Fruit fly (Drosophila melanogaster) whole organism, adult: ENCODE measurements around the gene CG16978.
A peak's percentile ranks its signal among the peaks of the same experiment; 100 is the strongest.

ENCODE experiments used
- CG11617 ChIP-seq: fragments of 200-800 bp; sonication (Bioruptor generic); optimal IDR thresholded peaks from 2 replicates; lab custom pipeline; 2017; ENCODE audit warnings: mild to moderate bottlenecking, missing biosample characterization, missing genetic modification reagents, missing genetic modification characterization
- CG12768 ChIP-seq: fragments of 200-800 bp; sonication (Bioruptor generic); optimal IDR thresholded peaks from 2 replicates; lab custom pipeline; 2017; ENCODE audit warnings: missing biosample characterization, missing genetic modification characterization, mild to moderate bottlenecking, moderate library complexity, missing genetic modification reagents
- CG14711 ChIP-seq: fragments of 200-800 bp; sonication (Bioruptor generic); optimal IDR thresholded peaks from 2 replicates; lab custom pipeline; 2018; ENCODE audit warnings: missing biosample characterization, mild to moderate bottlenecking, missing genetic modification characterization, moderate library complexity
- CG1620 ChIP-seq: fragments of 200-800 bp; sonication (Bioruptor generic); optimal IDR thresholded peaks from 2 replicates; lab custom pipeline; 2016; ENCODE audit warnings: missing biosample characterization, missing genetic modification characterization
- CG33017 ChIP-seq: fragments of 200-800 bp; sonication (Bioruptor generic); optimal IDR thresholded peaks from 2 replicates; lab custom pipeline; 2018; ENCODE audit warnings: missing biosample characterization, mild to moderate bottlenecking, missing genetic modification characterization, moderate library complexity
- CG5204 ChIP-seq: fragments of 200-800 bp; sonication (Bioruptor generic); optimal IDR thresholded peaks from 2 replicates; lab custom pipeline; 2016; ENCODE audit warnings: missing biosample characterization, missing genetic modification characterization
- CG7045 ChIP-seq: fragments of 200-800 bp; sonication (Bioruptor generic); optimal IDR thresholded peaks from 2 replicates; lab custom pipeline; 2017; ENCODE audit warnings: missing biosample characterization, mild to moderate bottlenecking, missing genetic modification characterization
- CG7101 ChIP-seq: fragments of 200-800 bp; sonication (Bioruptor generic); optimal IDR thresholded peaks from 2 replicates; lab custom pipeline; 2018; ENCODE audit warnings: missing biosample characterization, mild to moderate bottlenecking, missing genetic modification characterization, moderate library complexity
- Clk ChIP-seq: fragments of 200-800 bp; sonication (Bioruptor generic); optimal IDR thresholded peaks from 2 replicates; lab custom pipeline; 2017; ENCODE audit warnings: missing biosample characterization, missing genetic modification characterization
- Crg-1 ChIP-seq: fragments of 200-800 bp; sonication (Bioruptor generic); optimal IDR thresholded peaks from 2 replicates; lab custom pipeline; 2016; ENCODE audit warnings: missing biosample characterization, missing genetic modification characterization
- Hr96 ChIP-seq: fragments of 200-800 bp; sonication (Bioruptor generic); optimal IDR thresholded peaks from 2 replicates; lab custom pipeline; 2016; ENCODE audit warnings: missing biosample characterization, missing genetic modification characterization
- Mnt ChIP-seq: fragments of 200-800 bp; sonication (Bioruptor generic); optimal IDR thresholded peaks from 2 replicates; lab custom pipeline; 2016; ENCODE audit warnings: missing biosample characterization, mild to moderate bottlenecking, missing genetic modification characterization
- bab1 ChIP-seq: fragments of 200-800 bp; sonication (Bioruptor generic); optimal IDR thresholded peaks from 3 replicates; lab custom pipeline; 2019; ENCODE audit warnings: missing biosample characterization, mild to moderate bottlenecking, missing genetic modification characterization, moderate library complexity
- cic ChIP-seq: fragments of 200-800 bp; sonication (Bioruptor generic); optimal IDR thresholded peaks from 2 replicates; lab custom pipeline; 2017; ENCODE audit warnings: missing biosample characterization, mild to moderate bottlenecking, missing genetic modification characterization, moderate library complexity
- cnc ChIP-seq, 2 experiments: fragments of >200 bp; optimal IDR thresholded peaks; 2 replicates each; lab custom pipeline; 2017
- kay ChIP-seq: fragments of 200-800 bp; sonication (Bioruptor generic); peaks from one replicate; lab custom pipeline; 2016; ENCODE audit warnings: missing biosample characterization, missing genetic modification characterization, borderline replicate concordance
- ovo ChIP-seq: fragments of 200-800 bp; sonication (Bioruptor generic); optimal IDR thresholded peaks from 2 replicates; lab custom pipeline; 2016; ENCODE audit warnings: missing biosample characterization, missing genetic modification characterization
- pad ChIP-seq: fragments of 200-800 bp; sonication (Bioruptor generic); optimal IDR thresholded peaks from 3 replicates; lab custom pipeline; 2017; ENCODE audit warnings: missing biosample characterization, missing genetic modification characterization, mild to moderate bottlenecking, moderate library complexity, missing genetic modification reagents
- tj ChIP-seq: fragments of 200-800 bp; sonication (Bioruptor generic); optimal IDR thresholded peaks from 3 replicates; lab custom pipeline; 2017; ENCODE audit warnings: missing biosample characterization, mild to moderate bottlenecking, missing genetic modification characterization, moderate library complexity
- toe ChIP-seq: fragments of 200-800 bp; sonication (Bioruptor generic); optimal IDR thresholded peaks from 2 replicates; lab custom pipeline; 2016; ENCODE audit warnings: missing biosample characterization, missing genetic modification characterization

CG16978 gene

DNA sequence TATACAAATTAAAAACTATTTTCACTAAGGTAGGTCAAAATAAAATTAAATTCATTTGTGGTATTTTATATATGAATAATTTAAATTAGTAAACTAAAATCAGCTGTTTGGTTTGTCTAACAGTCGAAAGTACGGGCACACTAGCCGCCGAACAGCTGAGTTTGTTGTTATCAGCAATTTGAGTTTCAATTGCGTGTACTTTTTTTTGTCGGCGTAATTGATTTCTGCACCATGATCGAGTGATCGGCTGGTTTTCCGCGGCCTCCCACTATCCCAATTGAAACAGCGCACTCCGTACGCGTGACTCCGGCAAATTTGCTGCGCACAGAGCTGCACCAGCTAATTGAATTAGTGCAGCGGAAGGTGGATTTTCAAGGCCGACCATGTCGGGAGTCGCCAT is 35.7 kb upstream of the CG16978 start, which contains the start of gene Alg7:
TSS of gene Alg7 (plus strand) at position 153 of the 400 bp plus-strand sequence.
- TF ChIP-seq toe (GFP tag; lab: Kevin White, UChicago), result no peak
- TF ChIP-seq bab1, result peak; percentile 49
- peak; percentile 45 for TF ChIP-seq tj (GFP tag; lab: Kevin White, UChicago)

DNA sequence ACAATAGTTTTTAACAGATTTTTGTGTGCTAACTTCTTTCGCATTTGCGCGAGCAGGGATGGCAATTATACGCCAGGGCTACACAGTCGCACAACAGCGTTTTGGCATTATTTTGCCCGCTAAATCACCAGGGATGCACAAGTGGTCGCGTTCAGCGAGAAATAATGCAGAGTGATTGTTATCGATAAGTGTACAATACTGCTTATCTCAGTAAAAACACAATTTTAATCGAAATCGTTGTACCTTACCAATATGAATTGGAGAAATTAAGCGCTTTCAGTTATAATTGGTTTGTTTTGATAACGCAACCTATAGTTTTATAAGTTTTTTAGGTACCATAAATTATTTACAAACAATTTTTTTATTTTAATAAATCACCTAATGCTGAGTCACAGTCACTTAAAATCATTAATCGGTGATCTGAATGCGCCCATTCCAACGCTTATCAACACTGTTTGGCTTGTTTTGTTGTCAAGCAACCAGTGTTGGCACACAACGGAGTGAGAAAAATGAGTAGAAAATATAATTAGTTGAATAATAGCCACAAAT is 33.4 kb upstream of the CG16978 start, which contains the start of the genes Sfmbt and CG5439:
TSS of gene Sfmbt (minus strand) at position 85 of the 549 bp plus-strand sequence.
TSS of gene CG5439 (plus strand) at position 450 of the 549 bp plus-strand sequence.
- peak; percentile 81 for TF ChIP-seq Mnt
- TF ChIP-seq CG7045, result peak; percentile 82
- peak; percentile 88 for TF ChIP-seq Hr96 (GFP tag; lab: Kevin White, UChicago)
- TF ChIP-seq kay (GFP tag; lab: Kevin White, UChicago), result no peak
- TF ChIP-seq ovo (GFP tag; lab: Kevin White, UChicago), result peak; percentile 74
- peak; percentile 88 for TF ChIP-seq CG11617
- peak in 1 of 2 experiments; percentile 80 for TF ChIP-seq cnc (optimal IDR thresholded peaks at IDR 0.05; lab: Kevin White, UChicago)
- peak; percentile 93 for TF ChIP-seq tj (GFP tag; lab: Kevin White, UChicago)
- peak; percentile 83 for TF ChIP-seq CG7101
- peak; percentile 83 for TF ChIP-seq Crg-1 (GFP tag; lab: Kevin White, UChicago)
- TF ChIP-seq Clk (GFP tag; lab: Kevin White, UChicago), result peak; percentile 88
- TF ChIP-seq CG12768 (GFP tag; lab: Kevin White, UChicago), result peak; percentile 85
- TF ChIP-seq CG33017 (tag; lab: Kevin White, UChicago), result peak; percentile 82
- peak; percentile 95 for TF ChIP-seq toe (GFP tag; lab: Kevin White, UChicago)
- TF ChIP-seq pad, result peak; percentile 80
- peak; percentile 57 for TF ChIP-seq cic (GFP tag; lab: Kevin White, UChicago)
- peak; percentile 74 for TF ChIP-seq CG14711 (tag; lab: Kevin White, UChicago)
- TF ChIP-seq bab1, result peak; percentile 85
- TF ChIP-seq CG1620 (GFP tag; lab: Kevin White, UChicago), result peak; percentile 91
- no peak for TF ChIP-seq CG5204 (GFP tag; lab: Kevin White, UChicago)

DNA sequence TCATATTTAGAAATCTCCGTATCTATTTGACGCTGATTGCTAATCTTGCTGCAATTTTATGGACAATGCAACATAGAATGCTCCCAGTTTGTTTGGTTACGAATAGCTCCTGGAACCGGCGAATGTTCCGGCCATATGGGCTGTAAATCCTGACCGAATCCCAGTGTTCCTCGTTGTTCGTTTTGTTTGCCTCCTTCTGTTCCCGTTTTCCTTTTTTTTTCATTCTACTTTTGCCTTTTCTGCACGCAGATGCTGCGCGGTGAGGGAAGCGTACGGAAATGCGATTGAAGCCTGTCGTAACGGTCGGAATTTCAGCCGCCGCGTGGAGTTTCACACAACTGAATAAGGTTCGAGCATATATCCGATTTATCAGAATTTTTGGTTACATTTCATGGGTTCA is 32.7 kb upstream of the CG16978 start, which contains the start of gene CG43925:
TSS of gene CG43925 (plus strand) at position 301 of the 400 bp plus-strand sequence.
- no peak for TF ChIP-seq CG33017 (tag; lab: Kevin White, UChicago)
- no peak for TF ChIP-seq toe (GFP tag; lab: Kevin White, UChicago)
- TF ChIP-seq Crg-1 (GFP tag; lab: Kevin White, UChicago), result no peak
- no peak for TF ChIP-seq CG12768 (GFP tag; lab: Kevin White, UChicago)
- TF ChIP-seq CG1620 (GFP tag; lab: Kevin White, UChicago), result no peak
- TF ChIP-seq bab1, result no peak

DNA sequence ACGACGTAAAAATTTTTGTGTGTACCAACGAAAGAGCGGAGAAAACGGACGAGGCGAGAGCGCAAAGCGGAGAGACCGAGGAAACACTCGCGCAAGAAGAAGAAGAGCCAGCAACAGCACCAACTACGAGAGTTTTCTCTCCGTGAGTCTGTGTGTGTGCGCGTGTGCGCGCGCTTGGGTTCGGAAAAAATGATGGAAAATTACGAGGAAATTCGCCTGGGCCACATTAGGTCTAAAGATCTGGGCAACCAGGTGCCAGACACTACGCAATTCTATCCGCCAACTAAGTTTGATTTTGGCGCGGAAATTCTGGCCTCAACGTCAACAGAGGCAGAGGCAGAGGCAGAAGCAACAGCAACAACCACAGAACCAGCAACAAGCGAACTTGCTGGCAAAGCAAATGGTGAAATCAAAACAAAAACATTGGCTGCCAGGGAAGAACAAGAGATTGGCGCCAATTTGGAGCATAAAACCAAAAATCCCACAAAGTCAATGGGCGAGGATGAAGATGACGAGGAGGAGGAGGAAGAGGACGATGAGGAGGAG is 22.5 kb upstream of the CG16978 start, which contains the start of gene DnaJ-H:
TSS of gene DnaJ-H (minus strand) at position 271 of the 546 bp plus-strand sequence.
- peak; percentile 88 for TF ChIP-seq tj (GFP tag; lab: Kevin White, UChicago)
- no peak for TF ChIP-seq cnc (optimal IDR thresholded peaks at IDR 0.05; lab: Kevin White, UChicago)
- TF ChIP-seq CG1620 (GFP tag; lab: Kevin White, UChicago), result no peak
- no peak for TF ChIP-seq CG7045
- peak; percentile 37 for TF ChIP-seq Mnt
- no peak for TF ChIP-seq Hr96 (GFP tag; lab: Kevin White, UChicago)
- no peak for TF ChIP-seq pad
- no peak for TF ChIP-seq CG33017 (tag; lab: Kevin White, UChicago)
- no peak for TF ChIP-seq toe (GFP tag; lab: Kevin White, UChicago)
- no peak for TF ChIP-seq CG12768 (GFP tag; lab: Kevin White, UChicago)
- no peak for TF ChIP-seq CG14711 (tag; lab: Kevin White, UChicago)
- no peak for TF ChIP-seq Crg-1 (GFP tag; lab: Kevin White, UChicago)
- no peak for TF ChIP-seq CG7101
- TF ChIP-seq bab1, result no peak
- no peak for TF ChIP-seq Clk (GFP tag; lab: Kevin White, UChicago)
- no peak for TF ChIP-seq ovo (GFP tag; lab: Kevin White, UChicago)
- TF ChIP-seq CG11617, result no peak
- TF ChIP-seq CG5204 (GFP tag; lab: Kevin White, UChicago), result no peak
- TF ChIP-seq cic (GFP tag; lab: Kevin White, UChicago), result peak; percentile 60
- no peak for TF ChIP-seq kay (GFP tag; lab: Kevin White, UChicago)

DNA sequence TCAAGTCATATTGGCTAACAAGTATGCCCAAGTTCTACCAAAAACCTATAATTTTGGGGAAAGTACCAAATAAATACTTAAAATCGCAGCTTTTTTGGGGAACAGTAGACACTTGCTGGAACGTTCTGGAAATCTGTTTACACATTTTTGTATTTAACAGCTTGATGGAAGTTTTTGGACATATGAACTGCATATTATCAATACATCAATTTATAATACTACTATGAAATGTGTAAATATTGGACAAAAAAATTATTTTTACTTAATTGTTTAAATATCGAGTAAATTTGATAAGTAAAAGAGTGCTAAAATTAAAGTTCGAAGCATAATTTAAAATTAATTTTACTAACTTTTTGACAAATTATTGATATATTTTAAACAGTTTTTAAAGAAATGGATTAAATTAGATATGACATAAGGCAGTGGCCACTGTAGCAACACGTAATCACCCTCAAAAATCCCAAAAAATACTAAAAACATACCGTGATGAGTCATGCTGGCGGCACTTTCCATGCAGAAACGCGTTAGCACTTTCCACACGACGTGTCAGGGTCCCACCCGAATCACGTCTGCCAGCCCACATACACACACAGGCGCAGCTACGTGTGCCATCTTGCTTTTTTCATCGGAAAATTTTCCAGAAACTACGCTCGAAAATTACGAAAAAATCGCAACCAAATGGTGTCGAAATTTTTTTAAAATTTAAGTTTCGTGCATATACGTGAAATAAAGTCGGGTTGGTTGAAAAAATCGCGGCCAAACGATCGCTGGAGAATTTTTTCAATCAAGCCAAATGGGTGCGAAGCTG is 21.8 kb upstream of the CG16978 start, which contains the start of gene Sirt1:
TSS of gene Sirt1 (plus strand) at position 571 of the 808 bp plus-strand sequence.
- TF ChIP-seq Hr96 (GFP tag; lab: Kevin White, UChicago), result no peak
- peak; percentile 85 for TF ChIP-seq CG11617
- TF ChIP-seq pad, result peak; percentile 76
- peak; percentile 99 for TF ChIP-seq kay (GFP tag; lab: Kevin White, UChicago)
- peak; percentile 78 for TF ChIP-seq CG12768 (GFP tag; lab: Kevin White, UChicago)
- TF ChIP-seq Mnt, result peak; percentile 82
- TF ChIP-seq cic (GFP tag; lab: Kevin White, UChicago), result peak; percentile 88
- TF ChIP-seq Crg-1 (GFP tag; lab: Kevin White, UChicago), result peak; percentile 23
- peak; percentile 86 for TF ChIP-seq CG7101
- peak; percentile 55 for TF ChIP-seq ovo (GFP tag; lab: Kevin White, UChicago)
- peak in 1 of 2 experiments; percentile 12 for TF ChIP-seq cnc (optimal IDR thresholded peaks at IDR 0.05; lab: Kevin White, UChicago)
- peak; percentile 46 for TF ChIP-seq CG1620 (GFP tag; lab: Kevin White, UChicago)
- TF ChIP-seq bab1, result peak; percentile 43
- no peak for TF ChIP-seq Clk (GFP tag; lab: Kevin White, UChicago)
- no peak for TF ChIP-seq toe (GFP tag; lab: Kevin White, UChicago)
- peak; percentile 79 for TF ChIP-seq CG14711 (tag; lab: Kevin White, UChicago)
- TF ChIP-seq CG33017 (tag; lab: Kevin White, UChicago), result peak; percentile 73
- TF ChIP-seq CG7045, result peak; percentile 79
- no peak for TF ChIP-seq CG5204 (GFP tag; lab: Kevin White, UChicago)
- no peak for TF ChIP-seq tj (GFP tag; lab: Kevin White, UChicago)
